Worm (Caenorhabditis elegans) whole organism, young adult: ENCODE data around the gene rpn-3.

ENCODE experiments used
- D2030.7 ChIP-seq: fragments of 200-800 bp; sonication (Bioruptor generic); IDR thresholded peaks from 2 replicates; pipeline ENCODE4 v1.3.6; 2022; ENCODE audit warnings: missing genetic modification reagents, missing genetic modification characterization, missing compliant biosample characterization
- F23B12.7 ChIP-seq: sonication (generic microtip); optimal IDR thresholded peaks from 2 replicates; lab custom pipeline; 2017; ENCODE audit warnings: missing genetic modification characterization, mild to moderate bottlenecking, missing compliant biosample characterization, antibody characterized with exemption, moderate library complexity; ENCODE audit not compliant: insufficient read depth
- F57A8.1 ChIP-seq: fragments of 200-800 bp; sonication (Bioruptor generic); optimal IDR thresholded peaks from 2 replicates; lab custom pipeline; 2018; ENCODE audit warnings: mild to moderate bottlenecking, missing genetic modification characterization, moderate library complexity, missing compliant biosample characterization
- T26A5.8 ChIP-seq: sonication (generic microtip); optimal IDR thresholded peaks from 2 replicates; lab custom pipeline; 2016; ENCODE audit warnings: missing genetic modification characterization, missing compliant biosample characterization
- Y53F4B.3 ChIP-seq: fragments of 200-800 bp; sonication (Bioruptor generic); IDR thresholded peaks from 2 replicates; pipeline ENCODE4 v1.3.6; 2022; ENCODE audit warnings: missing genetic modification reagents, missing genetic modification characterization, missing compliant biosample characterization
- Y53G8AR.9 ChIP-seq: fragments of 200-800 bp; sonication (Bioruptor generic); conservative IDR thresholded peaks from 2 replicates; pipeline ENCODE4 v1.3.6; 2022; ENCODE audit warnings: missing genetic modification reagents, missing genetic modification characterization, missing compliant biosample characterization
- Y56A3A.18 ChIP-seq: fragments of 200-800 bp; sonication (Bioruptor generic); IDR thresholded peaks from 2 replicates; pipeline ENCODE4 v1.3.6; 2022; ENCODE audit warnings: missing genetic modification reagents, missing genetic modification characterization, missing compliant biosample characterization
- Y95B8A.8 ChIP-seq: fragments of 200-800 bp; sonication (Bioruptor generic); IDR thresholded peaks from 2 replicates; pipeline ENCODE4 v1.3.6; 2022; ENCODE audit warnings: missing genetic modification reagents, missing genetic modification characterization, missing compliant biosample characterization
- ama-1 ChIP-seq, 3 experiments: fragments of 150-350 bp in 1 of 3; sonication (generic microtip) in 2 of 3; optimal IDR thresholded peaks; 2 replicates each; lab custom pipeline; 2014 to 2018; ENCODE audit warnings: missing biosample characterization in 2 of 3, missing genetic modification characterization in 2 of 3, missing genetic modification reagents in 2 of 3
- aptf-2 ChIP-seq: fragments of 200-800 bp; sonication (Bioruptor generic); conservative IDR thresholded peaks from 2 replicates; pipeline ENCODE4 v1.3.6; 2022; ENCODE audit warnings: missing genetic modification reagents, missing genetic modification characterization, missing compliant biosample characterization
- attf-3 ChIP-seq: fragments of 200-800 bp; sonication (Bioruptor generic); conservative IDR thresholded peaks from 2 replicates; pipeline ENCODE4 v1.3.6; 2022; ENCODE audit warnings: missing genetic modification reagents, missing genetic modification characterization, missing compliant biosample characterization
- attf-6 ChIP-seq: fragments of 200-800 bp; sonication (Bioruptor generic); IDR thresholded peaks from 2 replicates; pipeline ENCODE4 v1.3.6; 2022; ENCODE audit warnings: missing genetic modification reagents, missing genetic modification characterization, missing compliant biosample characterization
- bed-1 ChIP-seq: fragments of 200-800 bp; sonication (Bioruptor generic); IDR thresholded peaks from 2 replicates; pipeline ENCODE4 v1.3.6; 2022; ENCODE audit warnings: missing genetic modification reagents, missing genetic modification characterization, missing compliant biosample characterization
- bed-2 ChIP-seq: fragments of 200-800 bp; sonication (Bioruptor generic); IDR thresholded peaks from 2 replicates; pipeline ENCODE4 v1.3.6; 2022; ENCODE audit warnings: missing genetic modification reagents, missing genetic modification characterization, missing compliant biosample characterization
- ccch-3 ChIP-seq: fragments of 200-800 bp; sonication (Bioruptor generic); optimal IDR thresholded peaks from 2 replicates; lab custom pipeline; 2018; ENCODE audit warnings: mild to moderate bottlenecking, missing genetic modification characterization, missing compliant biosample characterization
- ceh-27 ChIP-seq: fragments of 200-800 bp; sonication (Bioruptor generic); optimal IDR thresholded peaks from 2 replicates; lab custom pipeline; 2018; ENCODE audit warnings: mild to moderate bottlenecking, missing genetic modification characterization, moderate library complexity, missing compliant biosample characterization
- ceh-58 ChIP-seq: fragments of 200-800 bp; sonication (Bioruptor generic); IDR thresholded peaks from 2 replicates; pipeline ENCODE4 v1.3.6; 2022; ENCODE audit warnings: missing genetic modification characterization, missing compliant biosample characterization
- ceh-79 ChIP-seq: sonication (generic microtip); optimal IDR thresholded peaks from 2 replicates; lab custom pipeline; 2017; ENCODE audit warnings: mild to moderate bottlenecking, missing genetic modification characterization, missing compliant biosample characterization
- ceh-91 ChIP-seq: fragments of 200-800 bp; sonication (Bioruptor generic); IDR thresholded peaks from 2 replicates; pipeline ENCODE4 v1.3.6; 2022; ENCODE audit warnings: missing genetic modification reagents, missing genetic modification characterization, missing compliant biosample characterization
- efl-1 ChIP-seq: fragments of 150-350 bp; optimal IDR thresholded peaks from 2 replicates; lab custom pipeline; 2014; ENCODE audit warnings: missing biosample characterization, missing genetic modification reagents, missing genetic modification characterization
- egl-44 ChIP-seq: fragments of 200-800 bp; sonication (Bioruptor generic); IDR thresholded peaks from 2 replicates; pipeline ENCODE4 v1.3.6; 2022; ENCODE audit warnings: missing genetic modification reagents, missing genetic modification characterization, missing compliant biosample characterization
- egrh-3 ChIP-seq: fragments of 200-800 bp; sonication (Bioruptor generic); IDR thresholded peaks from 2 replicates; pipeline ENCODE4 v1.3.6; 2022; ENCODE audit warnings: missing genetic modification reagents, missing genetic modification characterization, missing compliant biosample characterization
- ekl-4 ChIP-seq: fragments of 200-800 bp; sonication (Bioruptor generic); IDR thresholded peaks from 2 replicates; pipeline ENCODE4 v1.3.6; 2022; ENCODE audit warnings: missing genetic modification reagents, missing genetic modification characterization, missing compliant biosample characterization
- gei-17 ChIP-seq: fragments of 200-800 bp; sonication (Bioruptor generic); optimal IDR thresholded peaks from 2 replicates; lab custom pipeline; 2018; ENCODE audit warnings: mild to moderate bottlenecking, missing genetic modification characterization, missing compliant biosample characterization
- him-1 ChIP-seq: sonication (generic microtip); optimal IDR thresholded peaks from 2 replicates; lab custom pipeline; 2016; ENCODE audit warnings: missing genotype, missing genetic modification reagents, missing genetic modification characterization, missing compliant biosample characterization
- hlh-26 ChIP-seq: fragments of 200-800 bp; sonication (Bioruptor generic); conservative IDR thresholded peaks from 2 replicates; pipeline ENCODE4 v1.3.6; 2022; ENCODE audit warnings: missing genetic modification reagents, missing genetic modification characterization, missing compliant biosample characterization
- hmg-1.2 ChIP-seq: fragments of 200-800 bp; sonication (Bioruptor generic); IDR thresholded peaks from 2 replicates; pipeline ENCODE4 v1.3.6; 2022; ENCODE audit warnings: missing genetic modification reagents, missing genetic modification characterization, missing compliant biosample characterization
- hmg-20 ChIP-seq: fragments of 200-800 bp; sonication (Bioruptor generic); IDR thresholded peaks from 2 replicates; pipeline ENCODE4 v1.3.6; 2022; ENCODE audit warnings: missing genetic modification reagents, missing genetic modification characterization, missing compliant biosample characterization
- hrde-1 ChIP-seq: sonication (generic microtip); optimal IDR thresholded peaks from 2 replicates; lab custom pipeline; 2016; ENCODE audit warnings: missing genetic modification characterization, mild to moderate bottlenecking, missing compliant biosample characterization, moderate library complexity, missing genotype, missing genetic modification reagents, borderline replicate concordance
- let-526 ChIP-seq: fragments of 200-800 bp; sonication (Bioruptor generic); IDR thresholded peaks from 2 replicates; pipeline ENCODE4 v1.3.6; 2022; ENCODE audit warnings: missing genetic modification reagents, missing genetic modification characterization, missing compliant biosample characterization
- lin-35 ChIP-seq, 3 experiments: fragments of 150-350 bp in 2 of 3; sonication (generic microtip) in 1 of 3; optimal IDR thresholded peaks; 2 replicates each; lab custom pipeline; 2014 to 2018; ENCODE audit warnings: missing biosample characterization in 3 of 3, missing genetic modification characterization in 3 of 3, missing genetic modification reagents in 3 of 3
- lin-40 ChIP-seq: sonication (generic microtip); optimal IDR thresholded peaks from 2 replicates; lab custom pipeline; 2016; ENCODE audit warnings: missing genetic modification characterization, mild to moderate bottlenecking, missing compliant biosample characterization, missing genotype, missing genetic modification reagents
- lin-54 ChIP-seq: fragments of 200-800 bp; sonication (Bioruptor generic); optimal IDR thresholded peaks from 2 replicates; lab custom pipeline; 2018; ENCODE audit warnings: mild to moderate bottlenecking, missing genetic modification characterization, missing compliant biosample characterization
- lir-1 ChIP-seq: fragments of 200-800 bp; sonication (Bioruptor generic); conservative IDR thresholded peaks from 2 replicates; pipeline ENCODE4 v1.3.6; 2022; ENCODE audit warnings: missing genetic modification reagents, missing genetic modification characterization, missing compliant biosample characterization
- madf-3 ChIP-seq: fragments of 200-800 bp; sonication (Bioruptor generic); IDR thresholded peaks from 2 replicates; pipeline ENCODE4 v1.3.6; 2022; ENCODE audit warnings: missing genetic modification reagents, missing genetic modification characterization, missing compliant biosample characterization
- mcd-1 ChIP-seq: fragments of 200-800 bp; sonication (Bioruptor generic); IDR thresholded peaks from 2 replicates; pipeline ENCODE4 v1.3.6; 2022; ENCODE audit warnings: missing genetic modification reagents, missing genetic modification characterization, missing compliant biosample characterization
- mel-28 ChIP-seq: sonication (generic microtip); optimal IDR thresholded peaks from 2 replicates; lab custom pipeline; 2016; ENCODE audit warnings: borderline replicate concordance, mild to moderate bottlenecking, missing genetic modification characterization, missing compliant biosample characterization
- nfyb-1 ChIP-seq: fragments of 200-800 bp; sonication (Bioruptor generic); IDR thresholded peaks from 2 replicates; pipeline ENCODE4 v1.3.6; 2022; ENCODE audit warnings: missing genetic modification reagents, missing genetic modification characterization, missing compliant biosample characterization
- rpc-1 ChIP-seq, 2 experiments: fragments of 150-350 bp in 1 of 2; sonication (generic microtip) in 1 of 2; optimal IDR thresholded peaks; 2 replicates each; lab custom pipeline; 2014 to 2018; ENCODE audit warnings: missing biosample characterization in 1 of 2, missing genetic modification characterization in 1 of 2, missing genetic modification reagents in 1 of 2, missing genotype in 1 of 2
- snpc-1.1 ChIP-seq: sonication (generic microtip); optimal IDR thresholded peaks from 2 replicates; lab custom pipeline; 2017; ENCODE audit warnings: missing genetic modification characterization, mild to moderate bottlenecking, missing compliant biosample characterization, antibody characterized with exemption, moderate library complexity, missing genotype, missing genetic modification reagents; ENCODE audit not compliant: insufficient read depth
- snpc-4 ChIP-seq, 5 experiments: fragments of 150-350 bp in 1 of 5; sonication (generic microtip) in 4 of 5; optimal IDR thresholded peaks; 2 replicates each; lab custom pipeline; 2014 to 2018; ENCODE audit warnings: missing genetic modification characterization in 5 of 5, missing biosample characterization in 3 of 5, antibody characterized with exemption in 2 of 5, mild to moderate bottlenecking in 2 of 5, missing compliant biosample characterization in 2 of 5, missing genotype in 2 of 5, moderate library complexity in 2 of 5, missing genetic modification reagents in 1 of 5
- somi-1 ChIP-seq: fragments of 200-800 bp; sonication (Bioruptor generic); optimal IDR thresholded peaks from 2 replicates; lab custom pipeline; 2018; ENCODE audit warnings: mild to moderate bottlenecking, missing genetic modification characterization, missing compliant biosample characterization
- unc-130 ChIP-seq: sonication (generic microtip); optimal IDR thresholded peaks from 2 replicates; lab custom pipeline; 2016; ENCODE audit warnings: missing genetic modification reagents, missing genetic modification characterization, missing compliant biosample characterization
- unc-62 ChIP-seq: fragments of 150-350 bp; optimal IDR thresholded peaks from 2 replicates; lab custom pipeline; 2014; ENCODE audit warnings: missing biosample characterization, missing genetic modification reagents, missing genetic modification characterization
- ztf-18 ChIP-seq: sonication (generic microtip); optimal IDR thresholded peaks from 2 replicates; lab custom pipeline; 2016; ENCODE audit warnings: missing genotype, mild to moderate bottlenecking, missing genetic modification characterization, missing compliant biosample characterization
- ztf-25 ChIP-seq: fragments of 200-800 bp; sonication (Bioruptor generic); IDR thresholded peaks from 2 replicates; pipeline ENCODE4 v1.3.6; 2022; ENCODE audit warnings: missing genetic modification reagents, missing genetic modification characterization, missing compliant biosample characterization

The rpn-3 gene

ce11 chrIII:8446940-8447403 lies at the start of gene rpn-3:
Gene rpn-3, plus strand, starts transcription at chrIII:8447353.
- TF ChIP-seq attf-3 (GFP tag; lab: Robert Waterston, UW), result peak; percentile 84
- TF ChIP-seq aptf-2 (GFP tag; lab: Robert Waterston, UW), result no peak
- TF ChIP-seq T26A5.8 (tag; lab: Kevin White, UChicago), result no peak
- TF ChIP-seq ceh-58 (GFP tag; lab: Robert Waterston, UW), result no peak
- TF ChIP-seq F23B12.7 (tag; lab: Kevin White, UChicago), result peak; percentile 79
- TF ChIP-seq Y95B8A.8 (GFP tag; lab: Robert Waterston, UW), result peak; percentile 75; the same call in 1 of the 2 replicates
- peak; percentile 83 for TF ChIP-seq somi-1 (GFP tag; lab: Kevin White, UChicago)
- TF ChIP-seq rpc-1 (optimal IDR thresholded peaks at IDR 0.05; lab: Kevin White, UChicago), result peak; percentile 76
- peak; percentile 13 for TF ChIP-seq rpc-1 (tag; optimal IDR thresholded peaks at IDR 0.05; lab: Kevin White, UChicago)
- no peak for TF ChIP-seq F57A8.1 (GFP tag; lab: Kevin White, UChicago)
- TF ChIP-seq lir-1 (GFP tag; lab: Robert Waterston, UW), result peak; percentile 83
- TF ChIP-seq unc-62 (GFP tag; lab: Kevin White, UChicago), result peak; percentile 2
- no peak for TF ChIP-seq bed-1 (GFP tag; lab: Robert Waterston, UW)
- TF ChIP-seq attf-6 (GFP tag; lab: Robert Waterston, UW), result peak; percentile 48; the same call in 1 of the 2 replicates
- TF ChIP-seq ceh-79, result peak; percentile 79
- TF ChIP-seq lin-54, result peak; percentile 95
- TF ChIP-seq ceh-27 (GFP tag; lab: Kevin White, UChicago), result peak; percentile 90
- TF ChIP-seq hrde-1 (tag; lab: Kevin White, UChicago), result peak; percentile 17
- TF ChIP-seq him-1 (tag; lab: Kevin White, UChicago), result no peak
- peak; percentile 69 for TF ChIP-seq efl-1
- peak; percentile 49 for TF ChIP-seq unc-130
- peak; percentile 76; the same call in 1 of the 2 replicates for TF ChIP-seq bed-2
- TF ChIP-seq ceh-91, result peak; percentile 80
- peak; percentile 97 for TF ChIP-seq Y53G8AR.9 (GFP tag; lab: Robert Waterston, UW)
- TF ChIP-seq mcd-1 (GFP tag; lab: Robert Waterston, UW), result peak; percentile 99
- peak; percentile 87 for TF ChIP-seq D2030.7 (GFP tag; lab: Robert Waterston, UW)
- peak; percentile 71 for TF ChIP-seq Y56A3A.18 (GFP tag; lab: Robert Waterston, UW)
- TF ChIP-seq nfyb-1, result peak; percentile 95
- TF ChIP-seq ama-1 (optimal IDR thresholded peaks at IDR 0.05; lab: Kevin White, UChicago), result no peak
- no peak for TF ChIP-seq ama-1 (GFP tag; optimal IDR thresholded peaks at IDR 0.05; lab: Kevin White, UChicago)
- no peak for TF ChIP-seq ccch-3
- TF ChIP-seq snpc-4 (GFP tag; optimal IDR thresholded peaks at IDR 0.05; lab: Kevin White, UChicago), result peak; percentile 38
- TF ChIP-seq snpc-4 (tag; optimal IDR thresholded peaks at IDR 0.05; lab: Kevin White, UChicago), result peak; percentile 46 to 84 (median 66)
- peak; percentile 83; the same call in 1 of the 2 replicates for TF ChIP-seq let-526 (GFP tag; lab: Robert Waterston, UW)
- TF ChIP-seq mel-28 (tag; lab: Kevin White, UChicago), result peak; percentile 3
- TF ChIP-seq egrh-3, result no peak
- TF ChIP-seq hmg-20, result 0 out of 2 replicates have a peak, but pooled peaks have one; percentile 68
- peak; percentile 60 for TF ChIP-seq snpc-1.1 (tag; lab: Kevin White, UChicago)
- peak in 2 of 3 experiments; percentile 66 to 92 for TF ChIP-seq lin-35 (GFP tag; optimal IDR thresholded peaks at IDR 0.05; lab: Kevin White, UChicago)
- no peak for TF ChIP-seq ztf-18 (tag; lab: Kevin White, UChicago)
- TF ChIP-seq gei-17 (GFP tag; lab: Kevin White, UChicago), result peak; percentile 77
- no peak for TF ChIP-seq hlh-26 (GFP tag; lab: Robert Waterston, UW)
- peak; percentile 94 for TF ChIP-seq madf-3 (GFP tag; lab: Robert Waterston, UW)
- TF ChIP-seq ekl-4 (GFP tag; lab: Robert Waterston, UW), result peak; percentile 98
- TF ChIP-seq lin-40 (tag; lab: Kevin White, UChicago), result peak; percentile 96
- no peak for TF ChIP-seq ztf-25 (GFP tag; lab: Robert Waterston, UW)
- TF ChIP-seq hmg-1.2, result peak; percentile 74
- peak; percentile 67; the same call in 1 of the 2 replicates for TF ChIP-seq egl-44
- TF ChIP-seq Y53F4B.3 (GFP tag; lab: Robert Waterston, UW), result no peak; the same call in 1 of the 2 replicates
